Fruit fly (Drosophila melanogaster) whole organism, prepupa: ENCODE measurements around the gene CG15547.

Experiments used
- Blimp-1 ChIP-seq: fragments of 200-800 bp; sonication (Bioruptor generic); optimal IDR thresholded peaks from 3 replicates; lab custom pipeline; 2017; ENCODE audit warnings: missing biosample characterization, missing genetic modification characterization, mild to moderate bottlenecking, moderate library complexity, missing genetic modification reagents
- CG10631 ChIP-seq: fragments of 200-800 bp; sonication (Bioruptor generic); optimal IDR thresholded peaks from 2 replicates; lab custom pipeline; 2016; ENCODE audit warnings: missing biosample characterization, missing genetic modification characterization
- CG11294 ChIP-seq: fragments of 200-800 bp; sonication (Bioruptor generic); IDR thresholded peaks from 2 replicates; pipeline ENCODE4 v1.3.6; 2022; ENCODE audit warnings: missing biosample characterization, missing genetic modification characterization
- CG11762 ChIP-seq: fragments of 200-800 bp; sonication (Bioruptor generic); optimal IDR thresholded peaks from 3 replicates; lab custom pipeline; 2016; ENCODE audit warnings: missing biosample characterization, missing genetic modification characterization; ENCODE audit not compliant: insufficient read depth
- CG1621 ChIP-seq: fragments of 200-800 bp; sonication (Bioruptor generic); optimal IDR thresholded peaks from 3 replicates; lab custom pipeline; 2018; ENCODE audit warnings: missing biosample characterization, mild to moderate bottlenecking, missing genetic modification characterization
- CG16779 ChIP-seq: fragments of 200-800 bp; sonication (Bioruptor generic); optimal IDR thresholded peaks from 3 replicates; lab custom pipeline; 2017; ENCODE audit warnings: missing biosample characterization, mild to moderate bottlenecking, missing genetic modification characterization
- CG3032 ChIP-seq: fragments of 200-800 bp; optimal IDR thresholded peaks from 2 replicates; lab custom pipeline; 2019; ENCODE audit warnings: missing biosample characterization, mild to moderate bottlenecking, missing genetic modification characterization, moderate library complexity
- CG31627 ChIP-seq: fragments of 200-800 bp; sonication (Bioruptor generic); optimal IDR thresholded peaks from 3 replicates; lab custom pipeline; 2016; ENCODE audit warnings: missing biosample characterization, missing genetic modification characterization
- CG32006 ChIP-seq: fragments of 200-800 bp; sonication (Bioruptor generic); optimal IDR thresholded peaks from 3 replicates; lab custom pipeline; 2017; ENCODE audit warnings: missing biosample characterization, mild to moderate bottlenecking, missing genetic modification characterization
- CG34406 ChIP-seq: fragments of 200-800 bp; sonication (Bioruptor generic); optimal IDR thresholded peaks from 3 replicates; lab custom pipeline; 2016; ENCODE audit warnings: missing biosample characterization, missing genetic modification characterization
- CG3919 ChIP-seq: fragments of 200-800 bp; sonication (Bioruptor generic); optimal IDR thresholded peaks from 3 replicates; lab custom pipeline; 2016; ENCODE audit warnings: missing biosample characterization, missing genetic modification characterization
- CG4318 ChIP-seq: fragments of 200-800 bp; sonication (Bioruptor generic); optimal IDR thresholded peaks from 3 replicates; lab custom pipeline; 2017; ENCODE audit warnings: missing biosample characterization, mild to moderate bottlenecking, missing genetic modification characterization
- CG6163 ChIP-seq: fragments of 200-800 bp; sonication (Bioruptor generic); IDR thresholded peaks from 3 replicates; pipeline ENCODE4 v1.3.6; 2022; ENCODE audit warnings: missing biosample characterization, missing genetic modification characterization
- CG6792 ChIP-seq: fragments of 200-800 bp; sonication (Bioruptor generic); optimal IDR thresholded peaks from 3 replicates; lab custom pipeline; 2016; ENCODE audit warnings: missing biosample characterization, missing genetic modification characterization
- CG6808 ChIP-seq: fragments of 200-800 bp; sonication (Bioruptor generic); optimal IDR thresholded peaks from 3 replicates; lab custom pipeline; 2017; ENCODE audit warnings: missing biosample characterization, missing genetic modification characterization, mild to moderate bottlenecking, moderate library complexity, missing genetic modification reagents
- CG6854 ChIP-seq: fragments of 200-800 bp; sonication (Bioruptor generic); optimal IDR thresholded peaks from 2 replicates; lab custom pipeline; 2017; ENCODE audit warnings: missing biosample characterization, mild to moderate bottlenecking, missing genetic modification characterization
- CG8119 ChIP-seq: fragments of 200-800 bp; sonication (Bioruptor generic); IDR thresholded peaks from 3 replicates; pipeline ENCODE4 v1.3.6; 2022; ENCODE audit warnings: missing biosample characterization, missing genetic modification characterization
- CG8319 ChIP-seq: fragments of 200-800 bp; sonication (Bioruptor generic); optimal IDR thresholded peaks from 3 replicates; lab custom pipeline; 2016; ENCODE audit warnings: missing biosample characterization, missing genetic modification characterization
- CG8632 ChIP-seq: fragments of 200-800 bp; sonication (Bioruptor generic); optimal IDR thresholded peaks from 3 replicates; lab custom pipeline; 2016; ENCODE audit warnings: missing biosample characterization, missing genetic modification characterization
- CG9139 ChIP-seq: fragments of 200-800 bp; sonication (Bioruptor generic); optimal IDR thresholded peaks from 3 replicates; lab custom pipeline; 2017; ENCODE audit warnings: missing biosample characterization, mild to moderate bottlenecking, missing genetic modification characterization
- Eip93F ChIP-seq: fragments of 200-800 bp; sonication (Bioruptor generic); optimal IDR thresholded peaks from 2 replicates; lab custom pipeline; 2016; ENCODE audit warnings: missing biosample characterization, mild to moderate bottlenecking, missing genetic modification characterization
- Ets96B ChIP-seq: fragments of 200-800 bp; optimal IDR thresholded peaks from 2 replicates; lab custom pipeline; 2019; ENCODE audit warnings: missing biosample characterization, mild to moderate bottlenecking, missing genetic modification characterization, moderate library complexity
- Gug ChIP-seq: fragments of 200-800 bp; sonication (Bioruptor generic); IDR thresholded peaks from 2 replicates; pipeline ENCODE4 v1.3.6; 2022; ENCODE audit warnings: missing biosample characterization, missing genetic modification characterization
- Hr38 ChIP-seq: sonication (Bioruptor generic); optimal IDR thresholded peaks from 2 replicates; lab custom pipeline; 2016; ENCODE audit warnings: missing biosample characterization, missing genetic modification characterization
- Hr4 ChIP-seq: fragments of 200-800 bp; sonication (Bioruptor generic); optimal IDR thresholded peaks from 3 replicates; lab custom pipeline; 2016; ENCODE audit warnings: missing biosample characterization, missing genetic modification characterization
- Lpt ChIP-seq: fragments of 200-800 bp; sonication (Bioruptor generic); optimal IDR thresholded peaks from 3 replicates; lab custom pipeline; 2016; ENCODE audit warnings: missing biosample characterization, missing genetic modification characterization
- Met ChIP-seq: fragments of 200-800 bp; sonication (Bioruptor generic); optimal IDR thresholded peaks from 3 replicates; lab custom pipeline; 2016; ENCODE audit warnings: missing biosample characterization, missing genetic modification characterization
- Smox ChIP-seq: fragments of 200-800 bp; sonication (Bioruptor generic); optimal IDR thresholded peaks from 3 replicates; lab custom pipeline; 2016; ENCODE audit warnings: missing biosample characterization, missing genetic modification characterization
- Sox102F ChIP-seq: fragments of 200-800 bp; sonication (Bioruptor generic); optimal IDR thresholded peaks from 2 replicates; lab custom pipeline; 2016; ENCODE audit warnings: missing biosample characterization, mild to moderate bottlenecking, missing genetic modification characterization
- Sox14 ChIP-seq: fragments of 200-800 bp; sonication (Bioruptor generic); optimal IDR thresholded peaks from 3 replicates; lab custom pipeline; 2016; ENCODE audit warnings: missing biosample characterization, missing genetic modification characterization
- Sox15 ChIP-seq: fragments of 200-800 bp; sonication (Bioruptor generic); optimal IDR thresholded peaks from 3 replicates; lab custom pipeline; 2016; ENCODE audit warnings: missing biosample characterization, missing genetic modification characterization
- achi ChIP-seq: fragments of 200-800 bp; sonication (Bioruptor generic); optimal IDR thresholded peaks from 3 replicates; lab custom pipeline; 2016; ENCODE audit warnings: missing biosample characterization, missing genetic modification characterization
- cyc ChIP-seq: fragments of 200-800 bp; sonication (Bioruptor generic); optimal IDR thresholded peaks from 3 replicates; lab custom pipeline; 2016; ENCODE audit warnings: missing biosample characterization, missing genetic modification characterization
- dac ChIP-seq: fragments of 200-800 bp; sonication (Bioruptor generic); optimal IDR thresholded peaks from 2 replicates; lab custom pipeline; 2017; ENCODE audit warnings: missing biosample characterization, mild to moderate bottlenecking, missing genetic modification characterization
- dsx ChIP-seq: fragments of 200-800 bp; optimal IDR thresholded peaks from 3 replicates; lab custom pipeline; 2019; ENCODE audit warnings: missing biosample characterization, mild to moderate bottlenecking, missing genetic modification characterization, moderate library complexity; ENCODE audit not compliant: poor library complexity, severe bottlenecking
- eg ChIP-seq: fragments of 200-800 bp; sonication (Bioruptor generic); IDR thresholded peaks from 3 replicates; pipeline ENCODE4 v1.3.6; 2022; ENCODE audit warnings: missing biosample characterization, missing genetic modification characterization
- fd85E ChIP-seq: fragments of 200-800 bp; sonication (Bioruptor generic); optimal IDR thresholded peaks from 3 replicates; lab custom pipeline; 2016; ENCODE audit warnings: missing biosample characterization, missing genetic modification characterization
- fkh ChIP-seq: fragments of 200-800 bp; sonication (Bioruptor generic); optimal IDR thresholded peaks from 3 replicates; lab custom pipeline; 2017; ENCODE audit warnings: missing biosample characterization, mild to moderate bottlenecking, missing genetic modification characterization, moderate library complexity
- lz ChIP-seq: fragments of 200-800 bp; sonication (Bioruptor generic); optimal IDR thresholded peaks from 3 replicates; lab custom pipeline; 2016; ENCODE audit warnings: missing biosample characterization, missing genetic modification characterization
- net ChIP-seq: fragments of 200-800 bp; sonication (Bioruptor generic); optimal IDR thresholded peaks from 3 replicates; lab custom pipeline; 2016; ENCODE audit warnings: missing biosample characterization, missing genetic modification characterization
- pdm3 ChIP-seq: fragments of 200-800 bp; sonication (Bioruptor generic); optimal IDR thresholded peaks from 3 replicates; lab custom pipeline; 2016; ENCODE audit warnings: missing biosample characterization, missing genetic modification characterization
- salr ChIP-seq, 2 experiments: fragments of 200-800 bp; sonication (Bioruptor generic); optimal IDR thresholded peaks; 3 replicates each; lab custom pipeline; 2016 to 2018; ENCODE audit warnings: missing biosample characterization in 2 of 2, missing genetic modification characterization in 2 of 2, mild to moderate bottlenecking in 1 of 2
- ss ChIP-seq, 2 experiments: fragments of 200-800 bp; sonication (Bioruptor generic); optimal IDR thresholded peaks; 2 replicates in 1 of 2; 3 replicates in 1 of 2; lab custom pipeline; 2017 to 2018; ENCODE audit warnings: mild to moderate bottlenecking in 2 of 2, missing biosample characterization in 2 of 2, missing genetic modification characterization in 2 of 2, moderate library complexity in 1 of 2
- topi ChIP-seq: fragments of 200-800 bp; sonication (Bioruptor generic); optimal IDR thresholded peaks from 3 replicates; lab custom pipeline; 2016; ENCODE audit warnings: missing biosample characterization, missing genetic modification characterization
- vri ChIP-seq: fragments of 200-800 bp; sonication (Bioruptor generic); optimal IDR thresholded peaks from 3 replicates; lab custom pipeline; 2016; ENCODE audit warnings: missing biosample characterization, mild to moderate bottlenecking, missing genetic modification characterization

Gene CG15547

dm6 chr3R:30842639-30843476, 40.4 kb downstream of the CG15547 start (continued):
- TF ChIP-seq ss (GFP tag; optimal IDR thresholded peaks at IDR 0.05; lab: Kevin White, UChicago) (peak; percentile 81 to 87), CG9139 (peak; percentile 53), Smox (GFP tag; lab: Kevin White, UChicago) (peak; percentile 39), fkh (no peak), CG1621 (peak; percentile 56), Hr38 (GFP tag; lab: Kevin White, UChicago) (no peak), dac (GFP tag; lab: Kevin White, UChicago) (no peak), Ets96B (tag; lab: Kevin White, UChicago) (peak; percentile 87), CG6808 (GFP tag; lab: Kevin White, UChicago) (peak; percentile 66), CG31627 (peak; percentile 24), CG3032 (tag; lab: Kevin White, UChicago) (peak; percentile 85), CG6854 (GFP tag; lab: Kevin White, UChicago) (no peak), topi (peak; percentile 40), Hr4 (GFP tag; lab: Kevin White, UChicago) (no peak), Lpt (GFP tag; lab: Kevin White, UChicago) (no peak), salr (GFP tag; optimal IDR thresholded peaks at IDR 0.05; lab: Kevin White, UChicago) (peak in 1 of 2 experiments; percentile 18), CG8119 (GFP tag; lab: Robert Waterston, UW) (0 out of 3 replicates have a peak, but pooled peaks have one; percentile 33), vri (GFP tag; lab: Kevin White, UChicago) (no peak), Sox15 (GFP tag; lab: Kevin White, UChicago) (peak; percentile 32), CG16779 (tag; lab: Kevin White, UChicago) (peak; percentile 33), net (GFP tag; lab: Kevin White, UChicago) (peak; percentile 53), CG6792 (peak; percentile 59), Gug (GFP tag; lab: Robert Waterston, UW) (no peak), Eip93F (GFP tag; lab: Kevin White, UChicago) (no peak), fd85E (GFP tag; lab: Kevin White, UChicago) (no peak), CG3919 (GFP tag; lab: Kevin White, UChicago) (peak; percentile 60), CG8632 (GFP tag; lab: Kevin White, UChicago) (peak; percentile 78), pdm3 (GFP tag; lab: Kevin White, UChicago) (no peak), Met (GFP tag; lab: Kevin White, UChicago) (peak; percentile 49), dsx (GFP tag; lab: Kevin White, UChicago) (peak; percentile 83), CG34406 (GFP tag; lab: Kevin White, UChicago) (peak; percentile 76), Sox102F (peak; percentile 52), CG4318 (GFP tag; lab: Kevin White, UChicago) (no peak), CG32006 (GFP tag; lab: Kevin White, UChicago) (peak; percentile 11), CG10631 (GFP tag; lab: Kevin White, UChicago) (peak; percentile 75), CG6163 (GFP tag; lab: Robert Waterston, UW) (0 out of 3 replicates have a peak, but pooled peaks have one; percentile 6), achi (GFP tag; lab: Kevin White, UChicago) (peak; percentile 46), CG8319 (GFP tag; lab: Kevin White, UChicago) (peak; percentile 32), CG11762 (GFP tag; lab: Kevin White, UChicago) (no peak)
- TF ChIP-seq, all 60 proteins: peak for 39

DNA sequence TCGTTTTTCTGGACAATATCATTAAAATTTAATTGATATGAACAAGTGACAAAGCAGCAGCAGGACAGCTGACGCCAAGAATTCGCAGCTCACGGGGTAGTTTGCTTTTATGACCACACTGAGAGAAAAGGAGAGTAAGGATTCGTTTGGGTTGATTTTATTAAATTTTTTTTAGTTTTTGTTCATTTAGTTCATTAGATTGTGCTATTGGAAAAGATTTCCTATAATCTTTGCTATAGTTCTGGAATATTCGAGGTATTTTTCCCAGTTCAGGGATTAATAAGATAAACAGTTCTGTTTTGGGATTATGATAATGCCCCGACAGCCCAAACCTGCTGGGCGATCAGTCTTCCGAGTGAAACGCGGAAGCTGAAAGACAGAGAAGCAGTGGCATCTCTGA, 41.1 kb downstream of the CG15547 start:
- peak; percentile 72 for TF ChIP-seq CG9139
- peak; percentile 16 for TF ChIP-seq Hr4 (GFP tag; lab: Kevin White, UChicago)
- TF ChIP-seq Ets96B (tag; lab: Kevin White, UChicago): peak; percentile 82
- peak; percentile 45 for TF ChIP-seq CG32006 (GFP tag; lab: Kevin White, UChicago)
- TF ChIP-seq ss (GFP tag; optimal IDR thresholded peaks at IDR 0.05; lab: Kevin White, UChicago): peak; percentile 23 to 69
- TF ChIP-seq Sox14: peak; percentile 70
- TF ChIP-seq CG6854 (GFP tag; lab: Kevin White, UChicago): no peak
- peak; percentile 63 for TF ChIP-seq achi (GFP tag; lab: Kevin White, UChicago)
- TF ChIP-seq CG3919 (GFP tag; lab: Kevin White, UChicago): peak; percentile 77
- no peak for TF ChIP-seq Gug (GFP tag; lab: Robert Waterston, UW)
- peak; percentile 43 for TF ChIP-seq Lpt (GFP tag; lab: Kevin White, UChicago)
- TF ChIP-seq eg: 0 out of 3 replicates have a peak, but pooled peaks have one; percentile 17
- TF ChIP-seq lz: peak; percentile 71
- no peak for TF ChIP-seq CG11294 (GFP tag; lab: Robert Waterston, UW)
- TF ChIP-seq dsx (GFP tag; lab: Kevin White, UChicago): peak; percentile 78
- TF ChIP-seq cyc (GFP tag; lab: Kevin White, UChicago): peak; percentile 76
- peak; percentile 55 for TF ChIP-seq Sox15 (GFP tag; lab: Kevin White, UChicago)
- TF ChIP-seq CG1621: peak; percentile 61
- peak; percentile 73 for TF ChIP-seq CG34406 (GFP tag; lab: Kevin White, UChicago)
- no peak for TF ChIP-seq Blimp-1 (GFP tag; lab: Kevin White, UChicago)
- TF ChIP-seq Eip93F (GFP tag; lab: Kevin White, UChicago): no peak
- peak; percentile 32; the same call in 1 of the 3 replicates for TF ChIP-seq CG8119 (GFP tag; lab: Robert Waterston, UW)
